Worm (Caenorhabditis elegans): ENCODE measurements around the gene glb-3.
"Not testable (repeated sequence)": the region's sequence is repeated elsewhere in the genome, so short reads cannot be mapped to it uniquely, and the experiment has no call there.

glb-3 gene

DNA sequence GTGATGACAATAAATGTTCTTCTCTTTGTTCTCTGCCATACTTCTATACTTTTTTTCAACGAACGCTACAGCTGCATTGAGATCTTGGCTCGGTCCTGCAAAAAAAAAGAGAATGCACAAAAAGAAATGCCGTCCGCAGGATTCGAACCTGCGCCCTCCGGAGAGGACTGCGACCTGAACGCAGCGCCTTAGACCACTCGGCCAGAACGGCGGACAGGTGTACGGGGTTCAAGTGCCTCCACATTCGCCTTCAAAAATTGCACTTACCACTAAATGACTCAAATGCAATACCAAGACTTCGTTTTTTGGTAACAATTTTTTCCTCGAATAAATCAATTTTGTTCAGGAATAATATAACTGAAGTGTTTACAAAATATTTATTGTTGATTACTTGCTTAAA, 40.3 kb downstream of the glb-3 start (continued):
- TF ChIP-seq lim-7 (GFP tag; IDR thresholded peaks at IDR 0.05), result peak; percentile 52; the same call in 1 of the 2 replicates
- no peak for TF ChIP-seq madf-5 (GFP tag; IDR thresholded peaks at IDR 0.05)
- TF ChIP-seq ZK337.2 (GFP tag; IDR thresholded peaks at IDR 0.05), result no peak
- no peak for TF ChIP-seq nhr-28 (tag; optimal IDR thresholded peaks at IDR 0.05)
- no peak for TF ChIP-seq lin-39 (tag; optimal IDR thresholded peaks at IDR 0.05)
- TF ChIP-seq T26A8.4 (GFP tag; IDR thresholded peaks at IDR 0.05), result 0 out of 2 replicates have a peak, but pooled peaks have one; percentile 26
- TF ChIP-seq lsy-2 (tag; optimal IDR thresholded peaks at IDR 0.05), result no peak
- peak in 1 of 2 experiments; percentile 95 for TF ChIP-seq unc-62 (GFP tag; optimal IDR thresholded peaks at IDR 0.05 in 1 of 2)
- no peak for TF ChIP-seq unc-62 (tag; optimal IDR thresholded peaks at IDR 0.05)
- TF ChIP-seq spr-3 (GFP tag; optimal IDR thresholded peaks at IDR 0.05), result no peak
- no peak for TF ChIP-seq madf-9 (GFP tag; conservative IDR thresholded peaks at IDR 0.05)
- TF ChIP-seq nhr-102 (tag; optimal IDR thresholded peaks at IDR 0.05), result no peak
- no peak for TF ChIP-seq ceh-20 (GFP tag; IDR thresholded peaks at IDR 0.05)
- TF ChIP-seq R02D3.7 (tag; optimal IDR thresholded peaks at IDR 0.05), result no peak
- TF ChIP-seq ceh-32 (tag; optimal IDR thresholded peaks at IDR 0.05; ENCODE audit: poor library complexity), result no peak
- TF ChIP-seq cey-2 (tag; optimal IDR thresholded peaks at IDR 0.05; ENCODE audit: borderline replicate concordance, insufficient read depth), result no peak
- TF ChIP-seq Y105C5A.15 (GFP tag; IDR thresholded peaks at IDR 0.05), result 0 out of 2 replicates have a peak, but pooled peaks have one; percentile 28
- no peak for TF ChIP-seq pqm-1 (tag; optimal IDR thresholded peaks at IDR 0.05)
- no peak for TF ChIP-seq T20F7.1 (GFP tag; optimal IDR thresholded peaks at IDR 0.05)
- TF ChIP-seq zip-2 (tag; optimal IDR thresholded peaks at IDR 0.05), result no peak
- TF ChIP-seq dmd-8 (GFP tag; IDR thresholded peaks at IDR 0.05), result 0 out of 2 replicates have a peak, but pooled peaks have one; percentile 9
- TF ChIP-seq nhr-237 (tag; optimal IDR thresholded peaks at IDR 0.05), result no peak
- TF ChIP-seq mes-2 (tag; optimal IDR thresholded peaks at IDR 0.05; ENCODE audit: poor library complexity, severe bottlenecking), result peak; percentile 59
- no peak for TF ChIP-seq mdt-29 (GFP tag; IDR thresholded peaks at IDR 0.05)
- TF ChIP-seq Y48G9A.11 (GFP tag; IDR thresholded peaks at IDR 0.05), result no peak
- no peak for TF ChIP-seq php-3 (GFP tag; IDR thresholded peaks at IDR 0.05)
- peak; percentile 40 for TF ChIP-seq dmd-6 (GFP tag; IDR thresholded peaks at IDR 0.05)
- no peak for TF ChIP-seq ztf-11 (tag; optimal IDR thresholded peaks at IDR 0.05)
- no peak for TF ChIP-seq lir-3 (tag; optimal IDR thresholded peaks at IDR 0.05)
- TF ChIP-seq snpc-1.2 (GFP tag; IDR thresholded peaks at IDR 0.05), result no peak
- no peak; the same call in 1 of the 2 replicates for TF ChIP-seq lin-38 (GFP tag; IDR thresholded peaks at IDR 0.05)
- no peak for TF ChIP-seq pha-4 (GFP tag; IDR thresholded peaks at IDR 0.05)
- TF ChIP-seq pha-4 (tag; optimal IDR thresholded peaks at IDR 0.05), result no peak
- TF ChIP-seq duxl-1 (tag; optimal IDR thresholded peaks at IDR 0.05; ENCODE audit: poor library complexity), result peak; percentile 44
- TF ChIP-seq attf-4 (tag; optimal IDR thresholded peaks at IDR 0.05), result no peak
- TF ChIP-seq vab-7 (GFP tag; IDR thresholded peaks at IDR 0.05), result 0 out of 2 replicates have a peak, but pooled peaks have one; percentile 14
- TF ChIP-seq hlh-30 (tag; optimal IDR thresholded peaks at IDR 0.05; ENCODE audit: insufficient read depth), result no peak
- no peak for TF ChIP-seq D1046.2 (GFP tag; IDR thresholded peaks at IDR 0.05)
- TF ChIP-seq mep-1 (tag; optimal IDR thresholded peaks at IDR 0.05), result peak; percentile 39
- peak; percentile 42 for TF ChIP-seq hlh-11 (tag; optimal IDR thresholded peaks at IDR 0.05)

- peak; percentile 74 for TF ChIP-seq snpc-4 (tag; optimal IDR thresholded peaks at IDR 0.05)
- TF ChIP-seq mdt-29 (GFP tag; IDR thresholded peaks at IDR 0.05), result peak; percentile 13; the same call in 1 of the 2 replicates
- peak; percentile 53 for TF ChIP-seq unc-130 (GFP tag; optimal IDR thresholded peaks at IDR 0.05)
- peak; percentile 54 for TF ChIP-seq mes-2 (tag; optimal IDR thresholded peaks at IDR 0.05; ENCODE audit: poor library complexity, severe bottlenecking)
- not testable (repeated sequence) for TF ChIP-seq daf-16 (GFP tag; optimal IDR thresholded peaks at IDR 0.05)
- peak; percentile 21 for TF ChIP-seq daf-16 (tag; optimal IDR thresholded peaks at IDR 0.05)
- TF ChIP-seq snpc-1.2 (GFP tag; IDR thresholded peaks at IDR 0.05), result peak; percentile 84
- TF ChIP-seq T26A8.4 (GFP tag; IDR thresholded peaks at IDR 0.05), result peak; percentile 58
- peak; percentile 37 for TF ChIP-seq hlh-11 (tag; optimal IDR thresholded peaks at IDR 0.05)
- 0 out of 2 replicates have a peak, but pooled peaks have one; percentile 56 for TF ChIP-seq dmd-8 (GFP tag; IDR thresholded peaks at IDR 0.05)
- TF ChIP-seq dve-1 (tag; optimal IDR thresholded peaks at IDR 0.05; ENCODE audit: insufficient read depth), result peak; percentile 5
- peak; percentile 60 for TF ChIP-seq lin-38 (GFP tag; IDR thresholded peaks at IDR 0.05)
- TF ChIP-seq mep-1 (tag; optimal IDR thresholded peaks at IDR 0.05), result peak; percentile 43
- TF ChIP-seq Y48G9A.11 (GFP tag; IDR thresholded peaks at IDR 0.05), result peak; percentile 59; the same call in 1 of the 2 replicates
- TF ChIP-seq dmd-6 (GFP tag; IDR thresholded peaks at IDR 0.05), result peak; percentile 41; the same call in 1 of the 2 replicates
- TF ChIP-seq ceh-44 (GFP tag; IDR thresholded peaks at IDR 0.05), result 0 out of 2 replicates have a peak, but pooled peaks have one; percentile 67
- TF ChIP-seq F49E8.2 (tag; optimal IDR thresholded peaks at IDR 0.05; ENCODE audit: borderline replicate concordance), result peak; percentile 76
- peak; percentile 32 for TF ChIP-seq nhr-102 (tag; optimal IDR thresholded peaks at IDR 0.05)
- TF ChIP-seq nhr-48 (tag; optimal IDR thresholded peaks at IDR 0.05), result peak; percentile 27
- TF ChIP-seq vab-7 (GFP tag; IDR thresholded peaks at IDR 0.05), result peak; percentile 52; the same call in 1 of the 2 replicates
- peak; percentile 25; the same call in 1 of the 2 replicates for TF ChIP-seq php-3 (GFP tag; IDR thresholded peaks at IDR 0.05)
These were observed 41.0 kb downstream of the glb-3 start for ce11 chrV:11175336-11175938.

All from whole organism, L4 larva.